Worm (Caenorhabditis elegans) whole organism, L4 larva: ENCODE data around the gene Y17G9A.3.
A peak's percentile ranks its signal among the peaks of the same experiment; 100 is the strongest.

Experiments
- F10B5.3 ChIP-seq: sonication (generic microtip); optimal IDR thresholded peaks from 2 replicates; lab custom pipeline; 2016; ENCODE audit warnings: mild to moderate bottlenecking, missing genetic modification characterization, missing compliant biosample characterization
- F26F4.8 ChIP-seq: fragments of 200-800 bp; sonication (Bioruptor generic); conservative IDR thresholded peaks from 2 replicates; pipeline ENCODE4 v1.3.6; 2022; ENCODE audit warnings: missing genetic modification characterization, missing compliant biosample characterization
- F49E8.2 ChIP-seq: sonication (generic microtip); optimal IDR thresholded peaks from 2 replicates; lab custom pipeline; 2016; ENCODE audit warnings: missing compliant biosample characterization, mild to moderate bottlenecking, missing genetic modification characterization, borderline replicate concordance
- T20F7.1 ChIP-seq: fragments of 200-800 bp; sonication (Bioruptor generic); optimal IDR thresholded peaks from 2 replicates; lab custom pipeline; 2018; ENCODE audit warnings: mild to moderate bottlenecking, missing genetic modification characterization, missing compliant biosample characterization
- Y105C5A.15 ChIP-seq: fragments of 200-800 bp; sonication (Bioruptor generic); IDR thresholded peaks from 2 replicates; pipeline ENCODE4 v1.3.6; 2022; ENCODE audit warnings: missing genetic modification characterization, missing compliant biosample characterization
- Y75B8A.6 ChIP-seq: fragments of 200-800 bp; sonication (Bioruptor generic); IDR thresholded peaks from 2 replicates; pipeline ENCODE4 v1.3.6; 2022; ENCODE audit warnings: missing genetic modification reagents, missing genetic modification characterization, missing compliant biosample characterization
- aha-1 ChIP-seq: fragments of 150-350 bp; peaks from one replicate; lab custom pipeline; 2014; ENCODE audit warnings: missing biosample characterization, missing genetic modification characterization
- ama-1 ChIP-seq: fragments of 150-350 bp; optimal IDR thresholded peaks from 2 replicates; lab custom pipeline; 2014; ENCODE audit warnings: inconsistent platforms, mixed read lengths
- attf-4 ChIP-seq: sonication (generic microtip); optimal IDR thresholded peaks from 3 replicates; lab custom pipeline; 2017; ENCODE audit warnings: missing biosample characterization, missing genetic modification characterization
- ceh-44 ChIP-seq: fragments of 200-800 bp; sonication (Bioruptor generic); IDR thresholded peaks from 2 replicates; pipeline ENCODE4 v1.3.6; 2022; ENCODE audit warnings: missing genetic modification reagents, missing genetic modification characterization, missing compliant biosample characterization
- daf-12 ChIP-seq: fragments of 150-350 bp; optimal IDR thresholded peaks from 2 replicates; lab custom pipeline; 2014; ENCODE audit warnings: missing biosample characterization, missing genetic modification reagents, missing genetic modification characterization
- daf-16 ChIP-seq, 3 experiments: sonication (generic microtip); optimal IDR thresholded peaks; 2 replicates each; lab custom pipeline; 2016 to 2017; ENCODE audit warnings: missing genetic modification characterization in 3 of 3, missing genetic modification reagents in 3 of 3, mild to moderate bottlenecking in 2 of 3, missing compliant biosample characterization in 2 of 3, missing biosample characterization in 1 of 3, moderate library complexity in 1 of 3
- daf-8 ChIP-seq: fragments of 200-800 bp; sonication (Bioruptor generic); IDR thresholded peaks from 2 replicates; pipeline ENCODE4 v1.3.6; 2022; ENCODE audit warnings: missing genetic modification characterization, missing compliant biosample characterization
- dmd-9 ChIP-seq: fragments of 200-800 bp; sonication (Bioruptor generic); IDR thresholded peaks from 2 replicates; pipeline ENCODE4 v1.3.6; 2022; ENCODE audit warnings: missing genetic modification reagents, missing genetic modification characterization, missing compliant biosample characterization
- egl-27 ChIP-seq: sonication (generic microtip); optimal IDR thresholded peaks from 3 replicates; lab custom pipeline; 2017; ENCODE audit warnings: missing biosample characterization, missing genetic modification reagents, missing genetic modification characterization
- fos-1 ChIP-seq: fragments of 150-350 bp; optimal IDR thresholded peaks from 2 replicates; lab custom pipeline; 2014; ENCODE audit warnings: missing biosample characterization, missing genetic modification characterization
- gei-8 ChIP-seq: fragments of 200-800 bp; sonication (Bioruptor generic); optimal IDR thresholded peaks from 2 replicates; lab custom pipeline; 2018; ENCODE audit warnings: mild to moderate bottlenecking, missing genetic modification characterization, missing compliant biosample characterization
- hif-1 ChIP-seq, 2 experiments: sonication (generic microtip); optimal IDR thresholded peaks; 2 replicates each; lab custom pipeline; 2016 to 2017; ENCODE audit warnings: missing compliant biosample characterization in 2 of 2, missing genetic modification characterization in 2 of 2, missing genetic modification reagents in 2 of 2, missing genotype in 2 of 2, mild to moderate bottlenecking in 1 of 2
- hlh-11 ChIP-seq: fragments of 200-800 bp; sonication (Bioruptor generic); optimal IDR thresholded peaks from 2 replicates; lab custom pipeline; 2018; ENCODE audit warnings: mild to moderate bottlenecking, missing genetic modification characterization, missing compliant biosample characterization
- hlh-30 ChIP-seq: sonication (generic microtip); optimal IDR thresholded peaks from 2 replicates; lab custom pipeline; 2017; ENCODE audit warnings: antibody characterized with exemption, mild to moderate bottlenecking, missing genetic modification characterization, missing compliant biosample characterization; ENCODE audit not compliant: insufficient read depth
- hmg-1.1 ChIP-seq: fragments of 200-800 bp; sonication (Bioruptor generic); IDR thresholded peaks from 2 replicates; pipeline ENCODE4 v1.3.6; 2022; ENCODE audit warnings: missing genetic modification reagents, missing genetic modification characterization, missing compliant biosample characterization
- jun-1 ChIP-seq: fragments of 150-350 bp; optimal IDR thresholded peaks from 2 replicates; lab custom pipeline; 2014; ENCODE audit warnings: missing biosample characterization, missing genetic modification reagents, missing genetic modification characterization
- lin-13 ChIP-seq: fragments of 150-350 bp; optimal IDR thresholded peaks from 2 replicates; lab custom pipeline; 2014; ENCODE audit warnings: missing biosample characterization, missing genetic modification reagents, missing genetic modification characterization
- lin-39 ChIP-seq: fragments of 150-350 bp; optimal IDR thresholded peaks from 2 replicates; lab custom pipeline; 2014; ENCODE audit warnings: missing biosample characterization, missing genetic modification reagents, missing genetic modification characterization
- mdl-1 ChIP-seq, 2 experiments: fragments of 150-350 bp in 1 of 2; sonication (generic microtip) in 1 of 2; optimal IDR thresholded peaks; 2 replicates each; lab custom pipeline; 2014 to 2017; ENCODE audit warnings: missing biosample characterization in 2 of 2, missing genetic modification characterization in 2 of 2
- mdt-29 ChIP-seq: fragments of 200-800 bp; sonication (Bioruptor generic); IDR thresholded peaks from 2 replicates; pipeline ENCODE4 v1.3.6; 2022; ENCODE audit warnings: missing genetic modification reagents, missing genetic modification characterization, missing compliant biosample characterization
- mes-2 ChIP-seq: sonication (generic microtip); optimal IDR thresholded peaks from 2 replicates; lab custom pipeline; 2016; ENCODE audit warnings: missing genotype, mild to moderate bottlenecking, missing genetic modification characterization, missing compliant biosample characterization; ENCODE audit not compliant: poor library complexity, severe bottlenecking
- mxl-3 ChIP-seq: fragments of 200-800 bp; sonication (Bioruptor generic); optimal IDR thresholded peaks from 2 replicates; lab custom pipeline; 2018; ENCODE audit warnings: mild to moderate bottlenecking, missing genetic modification characterization, missing compliant biosample characterization
- nhr-10 ChIP-seq: fragments of 150-350 bp; optimal IDR thresholded peaks from 2 replicates; lab custom pipeline; 2014; ENCODE audit warnings: missing biosample characterization, missing genetic modification characterization
- nhr-102 ChIP-seq: sonication (generic microtip); optimal IDR thresholded peaks from 2 replicates; lab custom pipeline; 2016; ENCODE audit warnings: mild to moderate bottlenecking, missing genetic modification characterization, moderate library complexity, missing compliant biosample characterization
- nhr-11 ChIP-seq: fragments of 150-350 bp; optimal IDR thresholded peaks from 2 replicates; lab custom pipeline; 2014; ENCODE audit warnings: missing biosample characterization, missing genetic modification characterization
- nhr-25 ChIP-seq: sonication (generic microtip); optimal IDR thresholded peaks from 2 replicates; lab custom pipeline; 2017; ENCODE audit warnings: missing genetic modification characterization, mild to moderate bottlenecking, missing compliant biosample characterization, antibody characterized with exemption, moderate library complexity, borderline replicate concordance; ENCODE audit not compliant: insufficient read depth
- nhr-48 ChIP-seq: sonication (generic microtip); optimal IDR thresholded peaks from 2 replicates; lab custom pipeline; 2016; ENCODE audit warnings: mild to moderate bottlenecking, missing genetic modification characterization, missing compliant biosample characterization
- nhr-77 ChIP-seq: fragments of 150-350 bp; optimal IDR thresholded peaks from 2 replicates; lab custom pipeline; 2014; ENCODE audit warnings: missing biosample characterization, missing genetic modification characterization
- pha-4 ChIP-seq, 2 experiments: fragments of 150-350 bp in 1 of 2; fragments of 200-800 bp in 1 of 2; sonication (Bioruptor generic) in 1 of 2; IDR thresholded peaks in 1 of 2; optimal IDR thresholded peaks in 1 of 2; 2 replicates each; pipeline versions ENCODE4 v1.3.6 to Lab custom; 2014 to 2022; ENCODE audit warnings: missing genetic modification characterization in 2 of 2, missing genetic modification reagents in 2 of 2, missing biosample characterization in 1 of 2, missing compliant biosample characterization in 1 of 2
- rbr-2 ChIP-seq: sonication (generic microtip); optimal IDR thresholded peaks from 2 replicates; lab custom pipeline; 2016; ENCODE audit warnings: missing genotype, missing genetic modification characterization, missing compliant biosample characterization
- set-16 ChIP-seq: fragments of 200-800 bp; sonication (Bioruptor generic); IDR thresholded peaks from 2 replicates; pipeline ENCODE4 v1.3.6; 2022; ENCODE audit warnings: missing genetic modification reagents, missing genetic modification characterization, missing compliant biosample characterization
- skn-1 ChIP-seq: fragments of 150-350 bp; optimal IDR thresholded peaks from 2 replicates; lab custom pipeline; 2014; ENCODE audit warnings: missing biosample characterization, missing genetic modification characterization
- snpc-1.2 ChIP-seq: fragments of 200-800 bp; sonication (Bioruptor generic); IDR thresholded peaks from 2 replicates; pipeline ENCODE4 v1.3.6; 2022; ENCODE audit warnings: missing genetic modification reagents, missing genetic modification characterization, missing compliant biosample characterization
- snpc-4 ChIP-seq: fragments of 150-350 bp; optimal IDR thresholded peaks from 2 replicates; lab custom pipeline; 2014; ENCODE audit warnings: missing biosample characterization, missing genetic modification characterization
- spr-1 ChIP-seq: sonication (generic microtip); optimal IDR thresholded peaks from 2 replicates; lab custom pipeline; 2016; ENCODE audit warnings: mild to moderate bottlenecking, missing genetic modification characterization, missing compliant biosample characterization
- unc-130 ChIP-seq: sonication (generic microtip); optimal IDR thresholded peaks from 2 replicates; lab custom pipeline; 2016; ENCODE audit warnings: missing genetic modification reagents, missing genetic modification characterization, missing compliant biosample characterization
- unc-39 ChIP-seq: sonication (generic microtip); optimal IDR thresholded peaks from 2 replicates; lab custom pipeline; 2017; ENCODE audit warnings: missing biosample characterization, missing genetic modification characterization
- zip-11 ChIP-seq: fragments of 200-800 bp; sonication (Bioruptor generic); IDR thresholded peaks from 2 replicates; pipeline ENCODE4 v1.3.6; 2022; ENCODE audit warnings: missing genetic modification characterization, missing compliant biosample characterization
- zip-2 ChIP-seq: fragments of 150-350 bp; optimal IDR thresholded peaks from 2 replicates; lab custom pipeline; 2014; ENCODE audit warnings: missing biosample characterization, missing genetic modification characterization
- ztf-11 ChIP-seq: fragments of 150-350 bp; optimal IDR thresholded peaks from 2 replicates; lab custom pipeline; 2014; ENCODE audit warnings: missing biosample characterization, missing genetic modification characterization

The Y17G9A.3 gene

DNA sequence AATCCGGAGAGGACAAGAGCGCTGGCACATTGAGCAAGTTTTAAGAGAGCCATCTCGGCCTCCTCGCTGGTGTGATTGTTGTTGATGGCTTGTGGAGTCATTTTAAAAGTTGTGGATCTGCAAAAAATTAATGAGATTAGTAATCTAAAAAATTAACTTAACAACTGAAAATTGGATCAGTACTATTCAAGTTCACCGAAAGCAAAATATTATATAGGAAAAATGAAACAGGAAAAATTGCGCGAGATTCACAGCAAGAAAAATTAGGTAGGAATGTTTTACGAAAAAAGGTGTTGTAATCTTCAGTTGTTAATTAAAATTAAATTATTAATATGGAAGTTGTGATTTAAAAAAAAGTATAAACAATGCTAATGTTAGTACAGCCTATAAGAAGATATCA, 28.8 kb upstream of the Y17G9A.3 start, which contains the start of gene T08B6.1 (continued):
- TF ChIP-seq F49E8.2: no peak

DNA sequence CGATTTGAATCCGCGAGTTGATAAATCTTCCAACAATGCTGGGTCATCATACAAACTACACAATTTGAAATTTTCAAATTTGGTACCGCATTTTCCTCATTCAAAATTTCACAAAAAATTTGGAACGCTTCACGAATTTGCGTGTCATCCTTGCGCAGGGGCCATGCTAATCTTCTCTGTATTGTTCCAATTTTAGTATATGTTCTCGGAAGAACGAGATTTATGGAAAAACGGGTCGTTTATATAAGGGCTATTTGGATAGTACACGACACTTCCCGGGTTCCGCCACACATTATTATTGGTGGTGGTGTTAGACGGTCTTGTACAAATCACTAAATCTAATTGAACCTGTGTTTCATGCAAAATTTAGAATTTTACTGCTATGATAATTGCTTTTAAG, 27.0 kb upstream of the Y17G9A.3 start:
- TF ChIP-seq mes-2 (tag; lab: Kevin White, UChicago) (no peak), F26F4.8 (GFP tag; lab: Robert Waterston, UW) (peak; percentile 66; the same call in 1 of the 2 replicates), snpc-1.2 (GFP tag; lab: Robert Waterston, UW) (peak; percentile 96), ztf-11 (tag; lab: Kevin White, UChicago) (no peak), hlh-11 (tag; lab: Kevin White, UChicago) (no peak), daf-12 (tag; lab: Kevin White, UChicago) (no peak), Y75B8A.6 (GFP tag; lab: Robert Waterston, UW) (no peak), fos-1 (no peak), spr-1 (no peak)

DNA sequence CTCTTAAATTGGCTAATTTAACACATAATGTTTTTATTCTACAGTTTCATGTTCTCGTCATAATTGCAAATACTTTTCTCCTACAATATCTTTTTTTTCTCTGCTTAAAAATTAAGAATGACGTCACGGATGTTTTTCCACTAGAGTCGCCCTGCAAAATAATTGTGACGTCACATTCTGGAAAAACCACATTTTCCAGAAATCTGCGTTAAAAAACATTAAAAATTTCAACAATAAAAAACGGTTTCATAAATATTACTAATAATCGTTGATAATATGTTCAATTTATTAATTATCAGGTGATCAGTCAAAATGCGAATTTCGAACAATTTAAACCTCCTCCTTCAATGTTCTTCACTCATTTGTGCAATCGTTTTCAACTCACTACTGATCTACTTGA, 25.5 kb upstream of the Y17G9A.3 start, which contains the start of gene str-166:
Gene str-166 (plus strand): TSS at position 301 of the 400 bp plus-strand sequence.
- no peak for TF ChIP-seq set-16 (GFP tag; lab: Robert Waterston, UW)
- no peak for TF ChIP-seq zip-11
- no peak for TF ChIP-seq nhr-25
- no peak for TF ChIP-seq Y105C5A.15 (GFP tag; lab: Robert Waterston, UW)
- no peak for TF ChIP-seq egl-27 (tag; lab: Kevin White, UChicago)
- TF ChIP-seq jun-1 (tag; lab: Kevin White, UChicago): no peak
- TF ChIP-seq mdl-1 (tag; optimal IDR thresholded peaks at IDR 0.05; lab: Kevin White, UChicago): no peak
- no peak for TF ChIP-seq pha-4 (GFP tag; IDR thresholded peaks at IDR 0.05; lab: Robert Waterston, UW)
- TF ChIP-seq pha-4 (tag; optimal IDR thresholded peaks at IDR 0.05; lab: Kevin White, UChicago): no peak
- TF ChIP-seq nhr-11 (tag; lab: Kevin White, UChicago): no peak
- TF ChIP-seq dmd-9 (GFP tag; lab: Robert Waterston, UW): no peak
- no peak for TF ChIP-seq lin-13 (GFP tag; lab: Kevin White, UChicago)
- no peak for TF ChIP-seq hmg-1.1 (GFP tag; lab: Robert Waterston, UW)
- TF ChIP-seq unc-39: no peak
- no peak for TF ChIP-seq rbr-2 (tag; lab: Kevin White, UChicago)
- TF ChIP-seq gei-8 (GFP tag; lab: Kevin White, UChicago): no peak
- TF ChIP-seq hlh-30 (tag; lab: Kevin White, UChicago): no peak
- no peak for TF ChIP-seq T20F7.1 (GFP tag; lab: Kevin White, UChicago)
- no peak for TF ChIP-seq zip-2 (tag; lab: Kevin White, UChicago)

DNA sequence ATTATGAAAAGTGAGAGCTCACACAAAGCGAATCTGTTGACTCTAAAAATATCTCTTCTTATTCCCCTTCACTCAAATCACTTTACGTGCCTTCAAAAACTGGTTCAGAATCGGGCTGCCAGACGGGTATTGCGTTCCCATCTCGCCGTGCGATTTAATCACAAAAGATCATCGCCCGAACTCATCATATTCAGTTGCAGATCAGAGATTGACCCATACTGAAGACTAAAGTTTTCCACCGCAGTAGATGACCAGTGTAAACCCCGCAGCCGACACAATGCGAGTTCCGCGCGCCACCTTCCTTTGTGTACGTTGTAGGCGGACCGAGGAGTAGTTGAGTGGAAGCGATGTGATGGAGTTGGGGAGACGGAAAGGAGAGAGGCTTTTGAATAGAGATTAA, 22.2 kb upstream of the Y17G9A.3 start:
- peak; percentile 89 for TF ChIP-seq snpc-4
- peak; percentile 94 for TF ChIP-seq aha-1 (tag; lab: Kevin White, UChicago)
- peak; percentile 73 for TF ChIP-seq mxl-3
- TF ChIP-seq nhr-77: no peak
- TF ChIP-seq spr-1: peak; percentile 16
- TF ChIP-seq daf-8 (GFP tag; lab: Robert Waterston, UW): no peak
- TF ChIP-seq hif-1 (tag; optimal IDR thresholded peaks at IDR 0.05; lab: Kevin White, UChicago): no peak
- TF ChIP-seq zip-11: no peak
- TF ChIP-seq unc-130 (GFP tag; lab: Kevin White, UChicago): peak; percentile 58
- TF ChIP-seq snpc-1.2 (GFP tag; lab: Robert Waterston, UW): peak; percentile 100
- peak; percentile 57 for TF ChIP-seq rbr-2 (tag; lab: Kevin White, UChicago)
- peak; percentile 52 for TF ChIP-seq nhr-48 (tag; lab: Kevin White, UChicago)
- no peak for TF ChIP-seq lin-39
- TF ChIP-seq nhr-10: peak; percentile 27
- peak; percentile 81 for TF ChIP-seq nhr-102 (tag; lab: Kevin White, UChicago)
- peak in 1 of 2 experiments; percentile 79 for TF ChIP-seq daf-16 (GFP tag; optimal IDR thresholded peaks at IDR 0.05; lab: Kevin White, UChicago)
- TF ChIP-seq daf-16 (tag; optimal IDR thresholded peaks at IDR 0.05; lab: Kevin White, UChicago): peak; percentile 37
- TF ChIP-seq ceh-44 (GFP tag; lab: Robert Waterston, UW): peak; percentile 100
- no peak for TF ChIP-seq skn-1
- TF ChIP-seq F10B5.3 (tag; lab: Kevin White, UChicago): peak; percentile 18
- no peak for TF ChIP-seq attf-4 (tag; lab: Kevin White, UChicago)
- TF ChIP-seq F49E8.2: peak; percentile 94
- TF ChIP-seq ama-1: peak; percentile 90
- peak; percentile 71; the same call in 1 of the 2 replicates for TF ChIP-seq mdt-29 (GFP tag; lab: Robert Waterston, UW)
